Worm (Caenorhabditis elegans) whole organism, L4 larva: ENCODE data around the gene T05H10.8.

Experiments
- F10B5.3 ChIP-seq: sonication (generic microtip); optimal IDR thresholded peaks from 2 replicates; lab custom pipeline; 2016; ENCODE audit warnings: mild to moderate bottlenecking, missing genetic modification characterization, missing compliant biosample characterization
- F37D6.2 ChIP-seq: sonication (generic microtip); optimal IDR thresholded peaks from 2 replicates; lab custom pipeline; 2016; ENCODE audit warnings: mild to moderate bottlenecking, missing genetic modification characterization, missing compliant biosample characterization
- F44E2.7 ChIP-seq: fragments of 200-800 bp; sonication (Bioruptor generic); IDR thresholded peaks from 2 replicates; pipeline ENCODE4 v2.1.2; 2022; ENCODE audit warnings: missing genetic modification characterization, missing compliant biosample characterization
- R02D3.7 ChIP-seq: fragments of 150-350 bp; sonication (generic microtip); optimal IDR thresholded peaks from 3 replicates; lab custom pipeline; 2014; ENCODE audit warnings: missing biosample characterization, missing genetic modification characterization
- T20F7.1 ChIP-seq: fragments of 200-800 bp; sonication (Bioruptor generic); optimal IDR thresholded peaks from 2 replicates; lab custom pipeline; 2018; ENCODE audit warnings: mild to moderate bottlenecking, missing genetic modification characterization, missing compliant biosample characterization
- T26A8.4 ChIP-seq: fragments of 200-800 bp; sonication (Bioruptor generic); IDR thresholded peaks from 2 replicates; pipeline ENCODE4 v1.3.6; 2022; ENCODE audit warnings: missing genetic modification characterization, missing compliant biosample characterization
- Y48G9A.11 ChIP-seq: fragments of 200-800 bp; sonication (Bioruptor generic); IDR thresholded peaks from 2 replicates; pipeline ENCODE4 v1.3.6; 2022; ENCODE audit warnings: missing genetic modification reagents, missing genetic modification characterization, missing compliant biosample characterization
- Y75B8A.6 ChIP-seq: fragments of 200-800 bp; sonication (Bioruptor generic); IDR thresholded peaks from 2 replicates; pipeline ENCODE4 v1.3.6; 2022; ENCODE audit warnings: missing genetic modification reagents, missing genetic modification characterization, missing compliant biosample characterization
- ZK337.2 ChIP-seq: fragments of 200-800 bp; sonication (Bioruptor generic); IDR thresholded peaks from 2 replicates; pipeline ENCODE4 v1.3.6; 2022; ENCODE audit warnings: missing genetic modification reagents, missing genetic modification characterization, missing compliant biosample characterization
- ZK546.5 ChIP-seq, 2 experiments: sonication (generic microtip); optimal IDR thresholded peaks; 2 replicates each; lab custom pipeline; 2017; ENCODE audit warnings: missing biosample characterization in 2 of 2, missing genetic modification characterization in 2 of 2
- aly-2 ChIP-seq: sonication (generic microtip); optimal IDR thresholded peaks from 2 replicates; lab custom pipeline; 2018; ENCODE audit warnings: missing biosample characterization, missing genetic modification characterization
- arid-1 ChIP-seq: fragments of 200-800 bp; sonication (Bioruptor generic); conservative IDR thresholded peaks from 2 replicates; pipeline ENCODE4 v1.3.6; 2022; ENCODE audit warnings: missing genetic modification reagents, missing genetic modification characterization, missing compliant biosample characterization
- attf-4 ChIP-seq: sonication (generic microtip); optimal IDR thresholded peaks from 3 replicates; lab custom pipeline; 2017; ENCODE audit warnings: missing biosample characterization, missing genetic modification characterization
- ceh-20 ChIP-seq: fragments of 200-800 bp; sonication (Bioruptor generic); IDR thresholded peaks from 2 replicates; pipeline ENCODE4 v1.3.6; 2022; ENCODE audit warnings: missing genetic modification reagents, missing genetic modification characterization, missing compliant biosample characterization
- ceh-44 ChIP-seq: fragments of 200-800 bp; sonication (Bioruptor generic); IDR thresholded peaks from 2 replicates; pipeline ENCODE4 v1.3.6; 2022; ENCODE audit warnings: missing genetic modification reagents, missing genetic modification characterization, missing compliant biosample characterization
- ceh-62 ChIP-seq: sonication (generic microtip); optimal IDR thresholded peaks from 2 replicates; lab custom pipeline; 2017; ENCODE audit warnings: missing biosample characterization, missing genetic modification characterization
- ces-1 ChIP-seq: fragments of 150-350 bp; sonication (generic microtip); optimal IDR thresholded peaks from 4 replicates; lab custom pipeline; 2014; ENCODE audit warnings: missing biosample characterization, missing genetic modification reagents, missing genetic modification characterization
- ctbp-1 ChIP-seq: fragments of 200-800 bp; sonication (Bioruptor generic); IDR thresholded peaks from 2 replicates; pipeline ENCODE4 v1.3.6; 2022; ENCODE audit warnings: missing genetic modification reagents, missing genetic modification characterization, missing compliant biosample characterization
- daf-12 ChIP-seq: fragments of 150-350 bp; optimal IDR thresholded peaks from 2 replicates; lab custom pipeline; 2014; ENCODE audit warnings: missing biosample characterization, missing genetic modification reagents, missing genetic modification characterization
- daf-16 ChIP-seq, 3 experiments: sonication (generic microtip); optimal IDR thresholded peaks; 2 replicates each; lab custom pipeline; 2016 to 2017; ENCODE audit warnings: missing genetic modification characterization in 3 of 3, missing genetic modification reagents in 3 of 3, mild to moderate bottlenecking in 2 of 3, missing compliant biosample characterization in 2 of 3, missing biosample characterization in 1 of 3, moderate library complexity in 1 of 3
- daf-19 ChIP-seq: fragments of 200-800 bp; sonication (Bioruptor generic); conservative IDR thresholded peaks from 2 replicates; pipeline ENCODE4 v1.3.6; 2022; ENCODE audit warnings: missing genetic modification characterization, missing compliant biosample characterization
- dmd-6 ChIP-seq: fragments of 200-800 bp; sonication (Bioruptor generic); IDR thresholded peaks from 2 replicates; pipeline ENCODE4 v1.3.6; 2022; ENCODE audit warnings: missing genetic modification reagents, missing genetic modification characterization, missing compliant biosample characterization
- dmd-8 ChIP-seq: fragments of 200-800 bp; sonication (Bioruptor generic); IDR thresholded peaks from 2 replicates; pipeline ENCODE4 v1.3.6; 2022; ENCODE audit warnings: missing genetic modification characterization, missing compliant biosample characterization
- dmd-9 ChIP-seq: fragments of 200-800 bp; sonication (Bioruptor generic); IDR thresholded peaks from 2 replicates; pipeline ENCODE4 v1.3.6; 2022; ENCODE audit warnings: missing genetic modification reagents, missing genetic modification characterization, missing compliant biosample characterization
- duxl-1 ChIP-seq: sonication (generic microtip); optimal IDR thresholded peaks from 2 replicates; lab custom pipeline; 2016; ENCODE audit warnings: mild to moderate bottlenecking, missing genetic modification characterization, moderate library complexity, missing compliant biosample characterization; ENCODE audit not compliant: poor library complexity
- gei-8 ChIP-seq: fragments of 200-800 bp; sonication (Bioruptor generic); optimal IDR thresholded peaks from 2 replicates; lab custom pipeline; 2018; ENCODE audit warnings: mild to moderate bottlenecking, missing genetic modification characterization, missing compliant biosample characterization
- hlh-11 ChIP-seq: fragments of 200-800 bp; sonication (Bioruptor generic); optimal IDR thresholded peaks from 2 replicates; lab custom pipeline; 2018; ENCODE audit warnings: mild to moderate bottlenecking, missing genetic modification characterization, missing compliant biosample characterization
- lin-1 ChIP-seq: fragments of 200-800 bp; sonication (Bioruptor generic); IDR thresholded peaks from 2 replicates; pipeline ENCODE4 v1.3.6; 2022; ENCODE audit warnings: missing genetic modification reagents, missing genetic modification characterization, missing compliant biosample characterization
- lin-13 ChIP-seq: fragments of 150-350 bp; optimal IDR thresholded peaks from 2 replicates; lab custom pipeline; 2014; ENCODE audit warnings: missing biosample characterization, missing genetic modification reagents, missing genetic modification characterization
- lin-29 ChIP-seq: fragments of 200-800 bp; sonication (Bioruptor generic); IDR thresholded peaks from 2 replicates; pipeline ENCODE4 v1.3.6; 2022; ENCODE audit warnings: missing genetic modification reagents, missing genetic modification characterization, missing compliant biosample characterization
- lin-38 ChIP-seq: fragments of 200-800 bp; sonication (Bioruptor generic); IDR thresholded peaks from 2 replicates; pipeline ENCODE4 v1.3.6; 2022; ENCODE audit warnings: missing genetic modification reagents, missing genetic modification characterization, missing compliant biosample characterization
- lin-39 ChIP-seq: fragments of 150-350 bp; optimal IDR thresholded peaks from 2 replicates; lab custom pipeline; 2014; ENCODE audit warnings: missing biosample characterization, missing genetic modification reagents, missing genetic modification characterization
- madf-5 ChIP-seq, 2 experiments: fragments of 200-800 bp; sonication (Bioruptor generic); IDR thresholded peaks; 2 replicates each; pipeline ENCODE4 v1.3.6; 2022; ENCODE audit warnings: missing compliant biosample characterization in 2 of 2, missing genetic modification characterization in 2 of 2
- mdl-1 ChIP-seq, 2 experiments: fragments of 150-350 bp in 1 of 2; sonication (generic microtip) in 1 of 2; optimal IDR thresholded peaks; 2 replicates each; lab custom pipeline; 2014 to 2017; ENCODE audit warnings: missing biosample characterization in 2 of 2, missing genetic modification characterization in 2 of 2
- mep-1 ChIP-seq: fragments of 150-350 bp; sonication (generic microtip); optimal IDR thresholded peaks from 3 replicates; lab custom pipeline; 2014; ENCODE audit warnings: missing biosample characterization, missing genetic modification characterization
- mes-2 ChIP-seq: sonication (generic microtip); optimal IDR thresholded peaks from 2 replicates; lab custom pipeline; 2016; ENCODE audit warnings: missing genotype, mild to moderate bottlenecking, missing genetic modification characterization, missing compliant biosample characterization; ENCODE audit not compliant: poor library complexity, severe bottlenecking
- mxl-2 ChIP-seq: fragments of 200-800 bp; sonication (Bioruptor generic); conservative IDR thresholded peaks from 2 replicates; pipeline ENCODE4 v1.3.6; 2022; ENCODE audit warnings: missing genetic modification reagents, missing genetic modification characterization, missing compliant biosample characterization
- mxl-3 ChIP-seq: fragments of 200-800 bp; sonication (Bioruptor generic); optimal IDR thresholded peaks from 2 replicates; lab custom pipeline; 2018; ENCODE audit warnings: mild to moderate bottlenecking, missing genetic modification characterization, missing compliant biosample characterization
- nhr-102 ChIP-seq: sonication (generic microtip); optimal IDR thresholded peaks from 2 replicates; lab custom pipeline; 2016; ENCODE audit warnings: mild to moderate bottlenecking, missing genetic modification characterization, moderate library complexity, missing compliant biosample characterization
- nhr-237 ChIP-seq: sonication (generic microtip); optimal IDR thresholded peaks from 2 replicates; lab custom pipeline; 2017; ENCODE audit warnings: missing biosample characterization, missing genetic modification characterization
- nhr-42 ChIP-seq: fragments of 200-800 bp; sonication (Bioruptor generic); IDR thresholded peaks from 2 replicates; pipeline ENCODE4 v1.3.6; 2022; ENCODE audit warnings: missing genetic modification characterization, missing compliant biosample characterization
- php-3 ChIP-seq: fragments of 200-800 bp; sonication (Bioruptor generic); IDR thresholded peaks from 2 replicates; pipeline ENCODE4 v1.3.6; 2022; ENCODE audit warnings: missing genetic modification reagents, missing genetic modification characterization, missing compliant biosample characterization
- rbr-2 ChIP-seq: sonication (generic microtip); optimal IDR thresholded peaks from 2 replicates; lab custom pipeline; 2016; ENCODE audit warnings: missing genotype, missing genetic modification characterization, missing compliant biosample characterization
- saeg-2 ChIP-seq: fragments of 200-800 bp; sonication (Bioruptor generic); IDR thresholded peaks from 2 replicates; pipeline ENCODE4 v1.3.6; 2022; ENCODE audit warnings: missing genetic modification reagents, missing genetic modification characterization, missing compliant biosample characterization
- skn-1 ChIP-seq: fragments of 150-350 bp; optimal IDR thresholded peaks from 2 replicates; lab custom pipeline; 2014; ENCODE audit warnings: missing biosample characterization, missing genetic modification characterization
- snpc-1.2 ChIP-seq: fragments of 200-800 bp; sonication (Bioruptor generic); IDR thresholded peaks from 2 replicates; pipeline ENCODE4 v1.3.6; 2022; ENCODE audit warnings: missing genetic modification reagents, missing genetic modification characterization, missing compliant biosample characterization
- spr-3 ChIP-seq: fragments of 200-800 bp; sonication (Bioruptor generic); optimal IDR thresholded peaks from 2 replicates; lab custom pipeline; 2018; ENCODE audit warnings: mild to moderate bottlenecking, missing genetic modification characterization, missing compliant biosample characterization
- tra-1 ChIP-seq: fragments of 200-800 bp; sonication (Bioruptor generic); IDR thresholded peaks from 2 replicates; pipeline ENCODE4 v1.3.6; 2022; ENCODE audit warnings: missing genetic modification reagents, missing genetic modification characterization, missing compliant biosample characterization
- unc-130 ChIP-seq: sonication (generic microtip); optimal IDR thresholded peaks from 2 replicates; lab custom pipeline; 2016; ENCODE audit warnings: missing genetic modification reagents, missing genetic modification characterization, missing compliant biosample characterization
- zip-11 ChIP-seq: fragments of 200-800 bp; sonication (Bioruptor generic); IDR thresholded peaks from 2 replicates; pipeline ENCODE4 v1.3.6; 2022; ENCODE audit warnings: missing genetic modification characterization, missing compliant biosample characterization
- ztf-11 ChIP-seq: fragments of 150-350 bp; optimal IDR thresholded peaks from 2 replicates; lab custom pipeline; 2014; ENCODE audit warnings: missing biosample characterization, missing genetic modification characterization
- ztf-7 ChIP-seq: fragments of 150-350 bp; optimal IDR thresholded peaks from 2 replicates; lab custom pipeline; 2014; ENCODE audit warnings: missing biosample characterization, missing genetic modification characterization

T05H10.8 gene

DNA sequence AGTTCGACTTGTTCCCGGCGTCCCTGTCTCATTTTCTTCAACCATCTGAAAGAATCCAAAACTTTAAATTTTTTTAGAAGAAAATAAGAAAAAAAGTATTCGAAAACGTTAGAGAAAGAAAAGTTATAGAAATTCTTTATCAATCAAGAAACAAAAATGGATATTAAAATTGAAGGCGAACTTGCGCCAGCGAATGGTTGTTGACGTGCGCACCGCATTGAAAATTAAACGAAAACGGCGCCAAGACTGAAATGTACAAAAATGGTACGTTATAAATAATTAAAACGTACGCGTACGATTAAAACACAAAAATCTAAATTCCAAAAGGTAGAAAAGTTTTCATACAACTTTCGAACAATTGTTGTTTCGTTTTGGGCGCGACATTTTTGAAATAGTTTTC, 27.9 kb downstream of the T05H10.8 start, which contains the start of gene K02C4.3:
Gene K02C4.3 (minus strand): TSS at position 51 of the 400 bp plus-strand sequence.
- no peak for TF ChIP-seq gei-8 (GFP tag; lab: Kevin White, UChicago)
- TF ChIP-seq rbr-2 (tag; lab: Kevin White, UChicago), result peak; percentile 40
- no peak for TF ChIP-seq F37D6.2 (tag; lab: Kevin White, UChicago)
- TF ChIP-seq mes-2 (tag; lab: Kevin White, UChicago), result peak; percentile 81
- no peak for TF ChIP-seq tra-1 (GFP tag; lab: Robert Waterston, UW)
- no peak for TF ChIP-seq dmd-8 (GFP tag; lab: Robert Waterston, UW)
- TF ChIP-seq ces-1 (GFP tag; lab: Kevin White, UChicago), result no peak
- no peak for TF ChIP-seq ctbp-1 (GFP tag; lab: Robert Waterston, UW)
- no peak for TF ChIP-seq madf-5 (GFP tag; IDR thresholded peaks at IDR 0.05; lab: Robert Waterston, UW)
- no peak for TF ChIP-seq lin-39
- TF ChIP-seq Y48G9A.11 (GFP tag; lab: Robert Waterston, UW), result no peak
- no peak for TF ChIP-seq attf-4 (tag; lab: Kevin White, UChicago)
- no peak for TF ChIP-seq php-3
- no peak for TF ChIP-seq ZK546.5 (tag; optimal IDR thresholded peaks at IDR 0.05; lab: Kevin White, UChicago)
- no peak for TF ChIP-seq ceh-62 (tag; lab: Kevin White, UChicago)
- TF ChIP-seq hlh-11 (tag; lab: Kevin White, UChicago), result peak; percentile 46
- no peak for TF ChIP-seq F10B5.3 (tag; lab: Kevin White, UChicago)
- TF ChIP-seq nhr-102 (tag; lab: Kevin White, UChicago), result no peak
- TF ChIP-seq T26A8.4 (GFP tag; lab: Robert Waterston, UW), result no peak
- TF ChIP-seq saeg-2 (GFP tag; lab: Robert Waterston, UW), result no peak
- no peak for TF ChIP-seq daf-16 (GFP tag; optimal IDR thresholded peaks at IDR 0.05; lab: Kevin White, UChicago)
- no peak for TF ChIP-seq daf-16 (tag; optimal IDR thresholded peaks at IDR 0.05; lab: Kevin White, UChicago)
- TF ChIP-seq lin-13 (GFP tag; lab: Kevin White, UChicago), result no peak
- TF ChIP-seq ZK337.2, result no peak
- peak; percentile 42; the same call in 1 of the 2 replicates for TF ChIP-seq dmd-6 (GFP tag; lab: Robert Waterston, UW)
- TF ChIP-seq daf-12 (tag; lab: Kevin White, UChicago), result no peak
- TF ChIP-seq aly-2 (tag; lab: Kevin White, UChicago), result no peak
- no peak for TF ChIP-seq arid-1
- no peak for TF ChIP-seq lin-1 (GFP tag; lab: Robert Waterston, UW)
- TF ChIP-seq duxl-1, result peak; percentile 54
- no peak for TF ChIP-seq unc-130 (GFP tag; lab: Kevin White, UChicago)
- TF ChIP-seq ztf-11 (tag; lab: Kevin White, UChicago), result no peak
- no peak for TF ChIP-seq R02D3.7 (tag; lab: Kevin White, UChicago)
- TF ChIP-seq lin-29 (GFP tag; lab: Robert Waterston, UW), result no peak
- no peak for TF ChIP-seq mxl-3
- TF ChIP-seq skn-1 (tag; lab: Kevin White, UChicago), result no peak
- no peak for TF ChIP-seq zip-11 (GFP tag; lab: Robert Waterston, UW)
- TF ChIP-seq ceh-20 (GFP tag; lab: Robert Waterston, UW), result no peak
- TF ChIP-seq Y75B8A.6 (GFP tag; lab: Robert Waterston, UW), result no peak
- TF ChIP-seq ztf-7 (tag; lab: Kevin White, UChicago), result peak; percentile 10
- no peak for TF ChIP-seq mxl-2
- peak; percentile 75 for TF ChIP-seq lin-38 (GFP tag; lab: Robert Waterston, UW)
- no peak for TF ChIP-seq nhr-42 (GFP tag; lab: Robert Waterston, UW)
- no peak for TF ChIP-seq mdl-1 (tag; optimal IDR thresholded peaks at IDR 0.05; lab: Kevin White, UChicago)
- peak; percentile 77 for TF ChIP-seq T20F7.1 (GFP tag; lab: Kevin White, UChicago)
- TF ChIP-seq F44E2.7, result no peak
- TF ChIP-seq daf-19 (GFP tag; lab: Robert Waterston, UW), result no peak
- TF ChIP-seq mep-1 (tag; lab: Kevin White, UChicago), result peak; percentile 70
- TF ChIP-seq ceh-44 (GFP tag; lab: Robert Waterston, UW), result no peak
- no peak for TF ChIP-seq snpc-1.2 (GFP tag; lab: Robert Waterston, UW)
- no peak for TF ChIP-seq nhr-237
- TF ChIP-seq spr-3 (GFP tag; lab: Kevin White, UChicago), result no peak
- no peak for TF ChIP-seq dmd-9 (GFP tag; lab: Robert Waterston, UW)
